Worm (Caenorhabditis elegans): ENCODE data around the gene F54H12.7.
"Not testable (repeated sequence)": the region's sequence is repeated elsewhere in the genome, so short reads cannot be mapped to it uniquely, and the experiment has no call there.

The F54H12.7 gene

DNA sequence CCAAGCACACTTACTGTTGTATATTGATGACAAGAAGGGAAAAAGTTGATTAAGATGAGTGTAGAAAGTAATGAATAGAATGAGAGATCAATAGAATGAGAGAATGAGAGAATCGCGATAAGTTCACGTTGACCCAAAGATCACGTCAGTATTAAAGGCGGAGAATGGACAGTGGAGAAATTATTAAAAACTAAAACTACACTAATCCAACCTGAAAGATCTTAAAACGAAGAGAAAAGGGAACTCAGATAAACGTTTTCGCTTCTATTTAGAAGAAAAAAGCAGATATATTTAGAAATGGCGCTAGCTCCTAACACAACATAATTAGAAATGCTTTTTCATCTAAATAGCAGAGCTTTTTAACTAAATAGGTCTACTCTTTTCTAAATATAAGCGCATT lies 15.9 kb upstream of the F54H12.7 start, which contains the start of gene let-754:
TSS of gene let-754 (minus strand) at position 101 of the 400 bp plus-strand sequence.
- TF ChIP-seq scrt-1 (GFP tag; IDR thresholded peaks at IDR 0.05) = no peak
- TF ChIP-seq ama-1 (optimal IDR thresholded peaks at IDR 0.05) = no peak
- no peak for TF ChIP-seq hmg-4 (GFP tag; optimal IDR thresholded peaks at IDR 0.05)
- TF ChIP-seq tbx-11 (GFP tag; IDR thresholded peaks at IDR 0.05) = no peak
- no peak for TF ChIP-seq flt-1 (GFP tag; IDR thresholded peaks at IDR 0.05)
- no peak for TF ChIP-seq ceh-36 (tag; optimal IDR thresholded peaks at IDR 0.05)
- no peak for TF ChIP-seq tra-4 (tag; optimal IDR thresholded peaks at IDR 0.05)
- no peak for TF ChIP-seq ets-7 (tag; optimal IDR thresholded peaks at IDR 0.05)
- TF ChIP-seq B0310.2 (tag; optimal IDR thresholded peaks at IDR 0.05) = no peak
- TF ChIP-seq hnd-1 (tag; optimal IDR thresholded peaks at IDR 0.05) = no peak
- TF ChIP-seq sea-1 (GFP tag; conservative IDR thresholded peaks at IDR 0.05) = no peak
- no peak for TF ChIP-seq F13C5.2 (tag; optimal IDR thresholded peaks at IDR 0.05)
- TF ChIP-seq ceh-13 (GFP tag; optimal IDR thresholded peaks at IDR 0.05) = no peak
- no peak for TF ChIP-seq tbx-37 (GFP tag; conservative IDR thresholded peaks at IDR 0.05)
- no peak for TF ChIP-seq pes-1 (GFP tag; IDR thresholded peaks at IDR 0.05)
- no peak for TF ChIP-seq hmbx-1 (tag; optimal IDR thresholded peaks at IDR 0.05)
- TF ChIP-seq aly-1 (tag; optimal IDR thresholded peaks at IDR 0.05) = no peak

DNA sequence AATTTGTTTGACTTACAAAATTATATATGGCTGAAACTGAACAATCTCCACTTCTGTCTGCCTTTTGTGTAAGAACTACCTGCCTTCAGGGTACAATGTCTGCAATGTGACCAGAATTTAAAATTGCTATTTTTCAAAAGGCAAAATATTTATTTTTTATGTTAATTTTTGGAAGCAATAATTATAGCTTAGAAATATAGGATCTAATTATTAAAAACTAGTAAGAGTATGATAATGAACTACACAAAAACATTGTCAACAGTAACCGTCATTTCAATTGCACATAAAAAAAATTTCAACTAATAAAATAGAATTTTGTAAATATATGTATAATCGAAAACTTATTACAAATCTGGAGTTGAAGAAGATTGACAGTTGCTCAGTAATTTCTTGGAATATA lies 12.2 kb upstream of the F54H12.7 start, which contains the start of gene C29E4.9:
TSS of gene C29E4.9 (minus strand) at position 101 of the 400 bp plus-strand sequence.
- TF ChIP-seq ceh-13 (GFP tag; optimal IDR thresholded peaks at IDR 0.05) = no peak

DNA sequence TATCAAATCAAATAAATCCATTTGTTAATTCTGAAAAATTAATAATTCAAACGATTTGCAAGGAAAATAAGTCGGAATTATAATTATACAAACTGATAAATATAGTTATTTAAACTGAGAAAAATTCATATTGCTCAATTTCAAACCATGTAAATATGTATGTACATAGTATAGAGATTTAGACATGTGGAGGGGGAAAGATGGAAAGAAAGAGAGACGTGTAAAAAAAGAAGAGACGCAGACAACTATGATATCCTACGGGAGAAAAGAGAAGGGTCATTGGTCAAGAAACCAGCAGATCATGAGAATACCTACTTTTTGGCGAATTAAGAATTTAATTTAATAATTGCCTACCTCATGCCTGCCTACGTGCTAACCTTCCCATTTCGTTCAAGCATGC lies 11.1 kb upstream of the F54H12.7 start, which contains the start of gene C29E4.11:
TSS of gene C29E4.11 (minus strand) at position 30 of the 400 bp plus-strand sequence.
- no peak for TF ChIP-seq pes-1 (GFP tag; IDR thresholded peaks at IDR 0.05)
- TF ChIP-seq tbx-37 (GFP tag; conservative IDR thresholded peaks at IDR 0.05) = no peak
- no peak for TF ChIP-seq ceh-36 (tag; optimal IDR thresholded peaks at IDR 0.05)

DNA sequence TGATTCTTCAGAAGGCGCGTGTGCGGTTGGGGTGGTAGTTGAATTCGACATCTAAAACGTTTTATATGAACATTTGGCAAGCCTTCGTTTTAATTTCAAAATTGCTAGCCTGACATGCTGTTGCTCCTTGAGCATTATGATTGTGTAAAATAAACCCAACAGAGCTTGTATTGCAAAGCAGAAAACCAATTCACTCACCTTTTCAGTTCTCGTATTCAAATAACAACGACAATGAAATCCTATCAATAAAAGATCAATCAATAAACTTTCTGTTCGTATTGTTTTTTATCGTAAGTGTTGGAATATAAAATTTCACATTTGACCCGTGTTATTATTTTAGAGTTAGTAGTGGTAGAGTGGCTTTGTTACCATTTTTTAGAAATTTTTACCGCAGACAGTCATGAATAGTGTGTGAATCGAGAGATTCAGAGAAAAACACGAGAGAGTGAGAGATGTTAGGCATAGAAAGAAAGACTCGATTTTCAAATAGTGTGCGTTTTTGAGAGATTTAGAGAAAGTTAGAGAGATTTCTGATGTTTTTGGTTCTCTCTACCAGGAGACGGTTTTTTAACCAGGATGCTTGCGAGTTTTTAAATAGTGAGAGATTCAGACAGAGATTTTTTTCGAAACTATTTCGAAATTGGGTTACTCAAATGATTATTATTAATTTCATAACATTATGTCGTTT lies 10.1 kb upstream of the F54H12.7 start, which contains the start of gene F54H12.10:
TSS of gene F54H12.10 (minus strand) at position 51 of the 688 bp plus-strand sequence.
- not testable (repeated sequence) for TF ChIP-seq B0310.2 (tag; optimal IDR thresholded peaks at IDR 0.05); F13C5.2 (tag; optimal IDR thresholded peaks at IDR 0.05); hmg-4 (GFP tag; optimal IDR thresholded peaks at IDR 0.05)

DNA sequence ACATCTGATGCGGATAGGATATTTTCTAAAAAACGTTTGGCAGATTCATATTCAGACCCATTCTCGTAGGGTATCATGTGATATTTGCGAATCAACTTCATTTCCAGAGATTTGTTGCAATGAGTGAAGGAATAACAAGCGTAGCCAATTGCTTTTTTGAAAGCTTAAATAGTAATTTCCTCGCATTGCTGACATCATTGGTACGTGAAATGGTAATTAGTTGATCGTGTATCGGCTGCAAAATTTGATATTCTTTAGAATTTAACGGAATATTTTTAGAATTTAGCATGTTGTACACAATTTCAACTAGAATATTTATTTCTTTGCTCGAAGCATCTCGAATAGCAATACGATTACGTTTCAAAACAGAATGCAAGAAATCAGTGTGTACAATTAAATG lies 6.5 kb upstream of the F54H12.7 start, which contains the start of gene F54H12.4:
TSS of gene F54H12.4 (minus strand) at position 101 of the 400 bp plus-strand sequence.
- not testable (repeated sequence) for TF ChIP-seq aly-1 (tag; optimal IDR thresholded peaks at IDR 0.05); ceh-36 (tag; optimal IDR thresholded peaks at IDR 0.05); pes-1 (GFP tag; IDR thresholded peaks at IDR 0.05)

DNA sequence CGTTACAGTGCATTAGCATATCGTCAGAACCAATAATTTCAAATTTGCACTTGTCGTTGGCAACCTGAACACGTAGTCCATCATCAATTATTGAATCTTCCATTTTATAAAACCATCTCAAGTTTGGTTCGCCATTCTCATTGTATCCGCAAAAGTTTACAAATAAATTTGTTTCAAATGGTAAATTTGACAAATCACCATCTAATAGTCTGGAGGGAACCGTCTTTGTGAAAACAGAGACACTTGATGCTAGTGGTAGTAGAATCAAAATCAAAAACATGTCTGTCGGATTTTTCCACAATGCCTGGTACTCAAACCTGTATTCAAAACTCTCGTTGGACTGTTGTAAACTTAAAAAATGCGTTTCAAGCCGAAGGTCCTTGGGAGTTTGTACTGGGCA lies 4.9 kb upstream of the F54H12.7 start, which contains the start of gene F54H12.2:
TSS of gene F54H12.2 (plus strand) at position 301 of the 400 bp plus-strand sequence.
- not testable (repeated sequence) for TF ChIP-seq hmbx-1 (tag; optimal IDR thresholded peaks at IDR 0.05); ceh-13 (GFP tag; optimal IDR thresholded peaks at IDR 0.05); F13C5.2 (tag; optimal IDR thresholded peaks at IDR 0.05)

DNA sequence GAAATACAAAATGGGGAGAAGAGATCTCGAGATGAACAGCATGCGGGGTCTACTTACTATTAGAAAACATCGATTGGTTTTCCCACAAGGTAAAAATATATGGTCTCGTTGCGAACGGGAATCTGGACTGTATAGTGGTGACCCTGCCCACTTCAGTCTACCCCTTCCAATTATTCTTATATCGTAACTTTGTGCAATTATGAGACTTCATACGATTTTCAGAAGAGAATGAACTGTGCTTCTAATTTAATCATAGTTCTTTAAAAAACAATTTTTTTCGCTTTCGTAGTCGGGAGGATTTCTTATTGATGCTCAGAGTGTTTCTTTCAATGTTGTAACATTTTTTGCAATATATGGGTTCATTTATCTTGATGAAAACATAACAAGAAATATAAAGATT lies 2.9 kb downstream of the F54H12.7 start, which contains the start of gene F54H12.5:
TSS of gene F54H12.5 (minus strand) at position 101 of the 400 bp plus-strand sequence.
- TF ChIP-seq hmbx-1 (tag; optimal IDR thresholded peaks at IDR 0.05) (no peak), ceh-13 (GFP tag; optimal IDR thresholded peaks at IDR 0.05) (no peak), pes-1 (GFP tag; IDR thresholded peaks at IDR 0.05) (no peak), aly-1 (tag; optimal IDR thresholded peaks at IDR 0.05) (no peak), scrt-1 (GFP tag; IDR thresholded peaks at IDR 0.05) (no peak), ama-1 (optimal IDR thresholded peaks at IDR 0.05) (no peak), hnd-1 (tag; optimal IDR thresholded peaks at IDR 0.05) (no peak), sea-1 (GFP tag; conservative IDR thresholded peaks at IDR 0.05) (no peak), flt-1 (GFP tag; IDR thresholded peaks at IDR 0.05) (no peak), tra-4 (tag; optimal IDR thresholded peaks at IDR 0.05) (no peak), F13C5.2 (tag; optimal IDR thresholded peaks at IDR 0.05) (no peak)

DNA sequence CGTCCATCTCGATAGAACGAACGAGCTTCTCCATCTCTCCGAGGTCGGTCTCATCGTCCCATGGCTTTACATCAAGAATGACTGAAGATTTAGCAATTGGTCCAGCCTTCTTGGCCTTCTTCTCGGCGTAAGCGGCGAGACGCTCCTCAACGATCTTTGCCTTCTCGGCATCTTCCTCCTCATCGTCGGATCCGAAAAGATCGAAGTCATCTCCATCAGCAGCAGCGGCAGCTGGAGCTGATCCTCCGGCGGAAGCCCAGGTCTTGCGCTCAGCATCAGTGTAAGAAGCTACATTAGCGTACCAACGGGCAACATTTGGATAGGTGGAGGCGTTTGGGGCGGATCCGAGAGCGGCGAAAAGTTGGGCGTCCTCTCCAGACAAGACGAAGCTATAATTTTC lies 3.5 kb downstream of the F54H12.7 start:
- TF ChIP-seq aly-1 (tag; optimal IDR thresholded peaks at IDR 0.05) = no peak
- no peak for TF ChIP-seq hnd-1 (tag; optimal IDR thresholded peaks at IDR 0.05)
- TF ChIP-seq ceh-36 (tag; optimal IDR thresholded peaks at IDR 0.05) = no peak
- TF ChIP-seq hmbx-1 (tag; optimal IDR thresholded peaks at IDR 0.05) = no peak
- no peak for TF ChIP-seq tbx-37 (GFP tag; conservative IDR thresholded peaks at IDR 0.05)

DNA sequence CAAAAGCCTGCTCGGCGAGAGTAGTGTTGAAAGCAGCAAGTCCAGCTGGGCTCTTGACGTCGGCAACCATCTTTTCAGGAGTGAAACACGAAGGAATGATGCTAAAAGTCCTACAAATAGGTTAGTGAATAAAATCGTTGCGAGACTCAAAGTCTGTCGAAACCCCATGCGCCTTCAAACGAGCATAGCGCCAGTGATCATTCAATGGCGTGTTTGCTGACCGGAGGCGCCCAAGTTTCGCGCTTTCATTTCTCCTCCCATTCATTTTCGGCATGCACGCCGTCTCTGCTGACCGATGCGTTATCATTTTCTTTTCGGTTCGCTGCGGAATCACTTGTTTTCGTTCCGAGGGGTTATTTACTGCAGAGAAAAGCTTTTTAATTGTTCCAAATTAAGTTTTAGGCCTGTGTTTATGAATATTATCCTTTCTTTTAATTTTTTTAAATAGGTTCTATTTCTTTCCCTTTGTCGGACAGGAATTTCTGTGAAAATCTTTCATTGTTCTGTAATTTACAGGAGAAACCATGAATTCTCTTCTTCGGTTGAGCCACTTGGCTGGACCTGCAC lies 4.1 kb downstream of the F54H12.7 start, which contains the start of the genes eef-1B.1 and aco-2:
TSS of gene eef-1B.1 (minus strand) at position 186 of the 567 bp plus-strand sequence.
TSS of gene aco-2 (plus strand) at position 517 of the 567 bp plus-strand sequence.
- TF ChIP-seq tbx-37 (GFP tag; conservative IDR thresholded peaks at IDR 0.05) (no peak), F13C5.2 (tag; optimal IDR thresholded peaks at IDR 0.05) (peak; percentile 44)

All from whole organism, early embryonic.